Fruit fly (Drosophila melanogaster): Measurements from ENCODE around the gene CG33285.

The CG33285 gene

DNA sequence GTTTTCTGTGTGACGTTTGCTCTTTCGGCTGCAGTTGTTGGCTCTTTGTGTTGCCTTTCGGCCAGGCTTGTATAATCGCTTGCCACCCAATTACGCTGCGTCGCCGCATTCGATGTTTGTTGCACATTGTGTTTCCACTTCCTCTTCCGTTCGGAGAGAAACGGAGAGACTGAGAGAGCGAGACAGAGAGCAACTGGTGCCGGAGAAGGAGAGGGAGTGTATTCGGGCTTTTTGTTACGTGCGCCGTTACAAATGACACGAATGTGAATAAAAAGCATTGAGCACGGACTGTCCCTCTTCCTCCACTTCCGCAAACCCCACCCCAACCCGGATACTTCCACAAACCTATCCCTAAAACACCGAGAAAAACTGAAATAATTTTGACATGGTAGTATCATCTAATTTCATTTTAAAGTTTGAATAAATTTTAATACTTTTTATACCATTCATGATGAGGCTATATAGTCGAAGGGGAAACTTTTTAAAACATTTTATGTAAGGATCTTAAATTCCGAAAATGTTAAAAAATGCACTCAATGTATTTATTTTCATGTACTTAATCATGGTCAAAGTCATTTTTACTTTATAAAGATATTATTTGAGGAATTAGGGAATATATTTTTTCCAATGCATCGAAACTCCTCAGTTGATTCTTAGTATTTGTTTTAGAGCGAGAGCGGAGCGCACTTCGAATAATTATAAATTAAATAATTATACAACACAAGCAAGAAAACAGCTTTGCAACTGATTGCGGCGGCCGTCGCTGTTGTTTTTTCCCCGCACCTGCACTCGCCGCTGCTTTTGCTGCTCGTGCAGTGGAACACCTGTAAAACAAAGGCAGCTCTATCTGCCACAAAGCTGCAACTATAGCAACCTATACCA, 28.4 kb downstream of the CG33285 start (continued):
- TF ChIP-seq D19A (tag; optimal IDR thresholded peaks at IDR 0.05), result peak; percentile 26
- no peak for TF ChIP-seq pum (GFP tag; optimal IDR thresholded peaks at IDR 0.05)
- no peak for TF ChIP-seq Hmx (GFP tag; optimal IDR thresholded peaks at IDR 0.05)
- 0 out of 3 replicates have a peak, but pooled peaks have one; percentile 7 for TF ChIP-seq CG11695 (GFP tag; IDR thresholded peaks at IDR 0.05)
- TF ChIP-seq Dbx (GFP tag; IDR thresholded peaks at IDR 0.05), result no peak
- TF ChIP-seq CG13123 (GFP tag; optimal IDR thresholded peaks at IDR 0.05), result no peak
- TF ChIP-seq CG17359 (tag; optimal IDR thresholded peaks at IDR 0.05), result peak; percentile 29
- TF ChIP-seq CkIIα-i1 (GFP tag; IDR thresholded peaks at IDR 0.05), result no peak
- TF ChIP-seq crol (GFP tag; IDR thresholded peaks at IDR 0.05), result peak; percentile 67
- no peak for TF ChIP-seq CG16813 (GFP tag; IDR thresholded peaks at IDR 0.05; ENCODE audit: partially characterized antibody)
- no peak for TF ChIP-seq CG12219 (GFP tag; optimal IDR thresholded peaks at IDR 0.05)
- peak; percentile 55 for TF ChIP-seq phol (tag; optimal IDR thresholded peaks at IDR 0.05)
- peak in 1 of 3 experiments; percentile 20 for TF ChIP-seq lola (GFP tag; optimal IDR thresholded peaks at IDR 0.05)
- no peak for TF ChIP-seq Hey (tag; optimal IDR thresholded peaks at IDR 0.05)
- TF ChIP-seq CG42726 (GFP tag; IDR thresholded peaks at IDR 0.05; ENCODE audit: partially characterized antibody), result no peak
- peak; percentile 42 for TF ChIP-seq Asciz (GFP tag; optimal IDR thresholded peaks at IDR 0.05)
- TF ChIP-seq Blimp-1 (GFP tag; optimal IDR thresholded peaks at IDR 0.05), result peak; percentile 46
- 0 out of 2 replicates have a peak, but pooled peaks have one; percentile 17 for TF ChIP-seq CG14014 (GFP tag; IDR thresholded peaks at IDR 0.05)
- peak; percentile 2 for TF ChIP-seq scrt (GFP tag; optimal IDR thresholded peaks at IDR 0.05)
- TF ChIP-seq CG30403 (GFP tag; optimal IDR thresholded peaks at IDR 0.05), result peak; percentile 23
- no peak for TF ChIP-seq chm (GFP tag; IDR thresholded peaks at IDR 0.05)
- peak; percentile 16 for TF ChIP-seq CG14710 (tag; optimal IDR thresholded peaks at IDR 0.05)
- peak; percentile 0 for TF ChIP-seq CG2202 (tag; optimal IDR thresholded peaks at IDR 0.05)
- peak; percentile 14 for TF ChIP-seq lab (GFP tag; optimal IDR thresholded peaks at IDR 0.05)
- TF ChIP-seq ci (GFP tag; IDR thresholded peaks at IDR 0.05), result 0 out of 3 replicates have a peak, but pooled peaks have one; percentile 7
- no peak for TF ChIP-seq pnt (GFP tag; optimal IDR thresholded peaks at IDR 0.05)
- peak; percentile 68 for TF ChIP-seq sens (GFP tag)

DNA sequence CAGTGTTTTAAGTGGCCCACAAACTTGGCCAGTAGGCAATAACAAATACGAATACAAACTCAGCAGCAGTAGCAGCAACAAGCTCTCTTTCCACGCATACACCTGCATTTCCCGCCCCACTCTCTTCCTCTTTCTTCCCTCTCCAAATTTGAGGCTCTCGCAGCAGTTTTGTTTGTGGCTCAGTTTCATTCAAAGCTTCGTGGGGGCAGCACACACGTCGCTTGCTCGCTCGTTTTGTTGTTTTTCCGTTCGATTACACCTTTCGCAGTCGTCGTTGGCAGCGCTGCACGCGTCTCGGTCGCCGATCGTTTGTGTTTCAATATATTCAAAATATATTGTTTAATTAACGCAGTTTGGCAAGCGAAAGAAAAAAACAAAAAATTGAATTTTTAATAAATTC, 30.1 kb downstream of the CG33285 start:
- no peak for TF ChIP-seq H15 (GFP tag; IDR thresholded peaks at IDR 0.05)
- TF ChIP-seq al (GFP tag; IDR thresholded peaks at IDR 0.05), result no peak
- no peak for TF ChIP-seq br (optimal IDR thresholded peaks at IDR 0.05)
- TF ChIP-seq bab2 (GFP tag; optimal IDR thresholded peaks at IDR 0.05), result no peak
- no peak for TF ChIP-seq gce (GFP tag; IDR thresholded peaks at IDR 0.05)
- peak; percentile 7 for TF ChIP-seq CrebB (tag; optimal IDR thresholded peaks at IDR 0.05)
- no peak for TF ChIP-seq Camta (GFP tag; optimal IDR thresholded peaks at IDR 0.05)
- no peak; the same call in 2 of the 3 replicates for TF ChIP-seq Dbx (GFP tag; IDR thresholded peaks at IDR 0.05)
- peak; percentile 21 for TF ChIP-seq CG8924 (tag; optimal IDR thresholded peaks at IDR 0.05)
- no peak for TF ChIP-seq HHEX (GFP tag; optimal IDR thresholded peaks at IDR 0.05)
- TF ChIP-seq GATAe (GFP tag; conservative IDR thresholded peaks at IDR 0.05), result no peak
- TF ChIP-seq fu2 (GFP tag; optimal IDR thresholded peaks at IDR 0.05), result no peak
- TF ChIP-seq CG18764 (GFP tag; optimal IDR thresholded peaks at IDR 0.05), result no peak
- TF ChIP-seq Xbp1 (GFP tag; optimal IDR thresholded peaks at IDR 0.05), result no peak
- TF ChIP-seq Sin3A (optimal IDR thresholded peaks at IDR 0.05), result no peak
- peak; percentile 18; the same call in 1 of the 2 replicates for TF ChIP-seq CG31441 (GFP tag; IDR thresholded peaks at IDR 0.05)
- TF ChIP-seq Gsc (GFP tag; IDR thresholded peaks at IDR 0.05), result no peak
- peak; percentile 53; the same call in 1 of the 2 replicates for TF ChIP-seq Awh (GFP tag; IDR thresholded peaks at IDR 0.05)
- no peak for TF ChIP-seq pum (GFP tag; optimal IDR thresholded peaks at IDR 0.05)
- TF ChIP-seq Ada2b (GFP tag; IDR thresholded peaks at IDR 0.05), result no peak
- TF ChIP-seq NFAT (GFP tag; IDR thresholded peaks at IDR 0.05), result peak; percentile 60; the same call in 1 of the 2 replicates
- TF ChIP-seq CG34224 (GFP tag; IDR thresholded peaks at IDR 0.05; ENCODE audit: partially characterized antibody), result peak; percentile 30; the same call in 1 of the 3 replicates
- 0 out of 2 replicates have a peak, but pooled peaks have one; percentile 7 for TF ChIP-seq CG17328 (GFP tag; IDR thresholded peaks at IDR 0.05)
- no peak for TF ChIP-seq CG2712 (tag; optimal IDR thresholded peaks at IDR 0.05)
- TF ChIP-seq CG10565 (GFP tag; optimal IDR thresholded peaks at IDR 0.05), result no peak

Measured in whole organism, embryonic.